Fruit fly (Drosophila melanogaster): Measurements from ENCODE around the gene CG13065.

Gene CG13065

dm6 chr3L:16233850-16234494 lies 43.3 kb upstream of the CG13065 start:
- TF ChIP-seq pzg (GFP tag; optimal IDR thresholded peaks at IDR 0.05) (peak; percentile 6), CG13287 (GFP tag; IDR thresholded peaks at IDR 0.05; ENCODE audit: partially characterized antibody) (peak; percentile 26; the same call in 1 of the 2 replicates), sug (tag; optimal IDR thresholded peaks at IDR 0.05) (peak; percentile 53), ewg (GFP tag; optimal IDR thresholded peaks at IDR 0.05) (no peak), CG34422 (GFP tag; IDR thresholded peaks at IDR 0.05) (0 out of 3 replicates have a peak, but pooled peaks have one; percentile 26), exex (tag; optimal IDR thresholded peaks at IDR 0.05) (peak; percentile 48), Dref (GFP tag; IDR thresholded peaks at IDR 0.05) (peak; percentile 50), Optix (GFP tag; IDR thresholded peaks at IDR 0.05) (no peak), lbe (GFP tag; optimal IDR thresholded peaks at IDR 0.05) (peak; percentile 16), Dll (GFP tag; IDR thresholded peaks at IDR 0.05; ENCODE audit: partially characterized antibody) (0 out of 4 replicates have a peak, but pooled peaks have one; percentile 12), MBD-R2 (GFP tag; IDR thresholded peaks at IDR 0.05) (0 out of 2 replicates have a peak, but pooled peaks have one; percentile 19), Med (GFP tag) (peak; percentile 48), crp (GFP tag; optimal IDR thresholded peaks at IDR 0.05) (peak in 1 of 2 experiments; percentile 57), CG34376 (GFP tag; optimal IDR thresholded peaks at IDR 0.05) (peak; percentile 17), CG13123 (GFP tag; optimal IDR thresholded peaks at IDR 0.05) (no peak)

DNA sequence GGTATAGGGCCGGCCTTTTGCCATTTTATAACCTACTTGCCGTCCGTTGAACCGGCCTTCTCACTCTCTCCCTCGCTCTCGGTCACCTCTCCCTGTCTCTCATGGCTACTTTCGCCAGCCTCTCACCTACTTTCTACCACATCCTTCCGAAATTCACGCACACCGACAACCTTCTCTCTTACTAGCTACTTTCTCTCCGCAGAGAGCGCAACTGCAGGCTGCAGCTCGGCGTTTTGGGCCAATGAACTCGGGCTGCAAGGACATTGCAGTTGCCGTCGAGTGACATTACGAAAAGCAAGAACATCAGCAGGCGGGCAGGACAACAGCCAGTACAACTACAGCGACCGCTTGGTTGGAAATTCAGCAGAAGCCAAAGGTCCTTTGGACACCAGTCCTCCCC lies 35.9 kb upstream of the CG13065 start:
- TF ChIP-seq Ets97D (GFP tag; optimal IDR thresholded peaks at IDR 0.05) (no peak), Ets65A (GFP tag) (peak; percentile 88)

DNA sequence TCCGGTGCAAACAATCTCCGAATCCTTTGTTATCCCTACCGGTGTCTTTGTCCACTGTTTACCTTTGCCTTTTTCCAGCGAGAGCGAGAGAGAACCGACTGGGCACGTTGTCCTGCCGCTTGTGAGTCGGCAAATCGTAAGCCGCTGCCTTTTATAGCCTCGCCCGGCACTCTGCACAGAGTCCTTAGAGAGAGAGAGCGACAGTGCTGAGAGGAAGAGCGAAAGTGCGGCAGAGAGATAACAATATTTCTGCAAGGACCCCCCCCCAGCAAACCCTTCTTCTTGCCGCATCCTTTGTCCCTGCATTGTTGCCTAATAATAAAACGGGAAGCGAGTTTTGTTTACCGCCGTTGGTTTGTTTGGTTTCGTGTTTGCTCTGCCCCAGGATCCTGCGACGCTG lies 25.0 kb upstream of the CG13065 start, which contains the start of gene CG13055:
CG13055 (minus strand) TSS at position 101 of the 400 bp plus-strand sequence.
- TF ChIP-seq CG7987 (GFP tag; optimal IDR thresholded peaks at IDR 0.05) (no peak), CG17802 (tag; optimal IDR thresholded peaks at IDR 0.05) (no peak), Doc2 (GFP tag; IDR thresholded peaks at IDR 0.05) (no peak), CG4617 (GFP tag; optimal IDR thresholded peaks at IDR 0.05; ENCODE audit: borderline replicate concordance) (no peak), Oaz (GFP tag; IDR thresholded peaks at IDR 0.05) (0 out of 2 replicates have a peak, but pooled peaks have one; percentile 11), Trl (optimal IDR thresholded peaks at IDR 0.05) (peak; percentile 24 to 49), Trl (GFP tag; optimal IDR thresholded peaks at IDR 0.05) (no peak), usp (GFP tag; optimal IDR thresholded peaks at IDR 0.05) (no peak), ato (GFP tag; IDR thresholded peaks at IDR 0.05; ENCODE audit: partially characterized antibody) (no peak), NK7.1 (GFP tag; optimal IDR thresholded peaks at IDR 0.05) (no peak), crol (GFP tag; IDR thresholded peaks at IDR 0.05) (0 out of 2 replicates have a peak, but pooled peaks have one; percentile 46), CTCF (GFP tag; optimal IDR thresholded peaks at IDR 0.05) (peak; percentile 62), Deaf1 (tag; optimal IDR thresholded peaks at IDR 0.05) (peak; percentile 51), Dref (GFP tag; IDR thresholded peaks at IDR 0.05) (peak; percentile 22; the same call in 1 of the 2 replicates), amos (GFP tag; IDR thresholded peaks at IDR 0.05; ENCODE audit: partially characterized antibody) (peak; percentile 5; the same call in 1 of the 2 replicates)

DNA sequence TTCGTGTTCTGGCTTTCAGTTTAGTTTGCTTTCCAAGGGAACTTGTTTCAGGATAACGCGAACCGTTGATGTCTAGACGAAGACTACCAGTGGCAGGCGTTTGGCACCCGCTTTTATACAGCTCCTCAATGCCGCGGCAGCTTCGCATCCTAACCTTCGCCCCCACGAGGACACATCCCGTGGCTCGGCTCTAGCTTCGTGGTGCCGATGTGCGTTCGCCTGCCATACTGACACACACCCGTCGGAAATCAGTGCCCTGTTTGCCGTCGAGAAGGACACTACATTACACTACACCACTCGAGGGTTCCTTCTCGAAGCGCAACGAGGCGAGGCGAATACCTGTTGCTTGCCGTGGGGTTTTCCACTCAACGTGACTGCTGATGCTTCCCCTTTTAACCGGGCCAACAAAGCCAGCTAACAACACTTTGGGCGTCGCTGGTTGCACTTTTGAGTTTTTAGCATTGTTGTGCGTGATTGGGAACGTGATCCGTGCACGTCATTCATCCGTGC lies 20.1 kb upstream of the CG13065 start, which contains the start of gene CG13054:
CG13054 (minus strand) TSS at position 74 of the 510 bp plus-strand sequence.
- 0 out of 3 replicates have a peak, but pooled peaks have one; percentile 25 for TF ChIP-seq Dbx (GFP tag; IDR thresholded peaks at IDR 0.05)
- peak; percentile 92 for TF ChIP-seq scrt (GFP tag; optimal IDR thresholded peaks at IDR 0.05)
- peak; percentile 97 for TF ChIP-seq Deaf1 (tag; optimal IDR thresholded peaks at IDR 0.05)
- no peak for TF ChIP-seq knrl (GFP tag; IDR thresholded peaks at IDR 0.05; ENCODE audit: partially characterized antibody)
- no peak for TF ChIP-seq CG32772 (GFP tag; IDR thresholded peaks at IDR 0.05)
- 0 out of 3 replicates have a peak, but pooled peaks have one; percentile 10 for TF ChIP-seq HLH4C (GFP tag; IDR thresholded peaks at IDR 0.05; ENCODE audit: partially characterized antibody)
- TF ChIP-seq Bgb (GFP tag; IDR thresholded peaks at IDR 0.05; ENCODE audit: partially characterized antibody), result 0 out of 2 replicates have a peak, but pooled peaks have one; percentile 19
- peak; percentile 30 for TF ChIP-seq Ets65A (GFP tag)
